Worm (Caenorhabditis elegans) whole organism, early embryonic: Measurements from ENCODE around the gene Y66D12A.13.

ENCODE experiments used
- B0310.2 ChIP-seq: sonication (generic microtip); optimal IDR thresholded peaks from 2 replicates; lab custom pipeline; 2016; ENCODE audit warnings: mild to moderate bottlenecking, missing genetic modification characterization, missing compliant biosample characterization
- F13C5.2 ChIP-seq: sonication (generic microtip); optimal IDR thresholded peaks from 2 replicates; lab custom pipeline; 2017; ENCODE audit warnings: mild to moderate bottlenecking, missing genetic modification characterization, inconsistent platforms, missing compliant biosample characterization
- aly-1 ChIP-seq: sonication (generic microtip); optimal IDR thresholded peaks from 2 replicates; lab custom pipeline; 2016; ENCODE audit warnings: missing genetic modification characterization, missing compliant biosample characterization
- ama-1 ChIP-seq: fragments of 150-350 bp; optimal IDR thresholded peaks from 2 replicates; lab custom pipeline; 2014
- ceh-13 ChIP-seq: fragments of 200-800 bp; sonication (Bioruptor generic); optimal IDR thresholded peaks from 2 replicates; lab custom pipeline; 2018; ENCODE audit warnings: mild to moderate bottlenecking, missing genetic modification characterization, missing compliant biosample characterization
- ceh-36 ChIP-seq: sonication (generic microtip); optimal IDR thresholded peaks from 2 replicates; lab custom pipeline; 2016; ENCODE audit warnings: missing genetic modification characterization, inconsistent platforms, missing compliant biosample characterization
- ets-7 ChIP-seq: sonication (generic microtip); optimal IDR thresholded peaks from 2 replicates; lab custom pipeline; 2016; ENCODE audit warnings: missing genotype, missing genetic modification characterization, missing compliant biosample characterization
- flt-1 ChIP-seq: fragments of 200-800 bp; sonication (Bioruptor generic); IDR thresholded peaks from 2 replicates; pipeline ENCODE4 v1.3.6; 2022; ENCODE audit warnings: missing genetic modification characterization, missing compliant biosample characterization
- hmbx-1 ChIP-seq: sonication (generic microtip); optimal IDR thresholded peaks from 2 replicates; lab custom pipeline; 2016; ENCODE audit warnings: mild to moderate bottlenecking, missing genetic modification characterization, missing compliant biosample characterization
- hmg-4 ChIP-seq: fragments of 200-800 bp; sonication (Bioruptor generic); optimal IDR thresholded peaks from 2 replicates; lab custom pipeline; 2018; ENCODE audit warnings: mild to moderate bottlenecking, missing genetic modification characterization, missing compliant biosample characterization
- hnd-1 ChIP-seq: sonication (generic microtip); optimal IDR thresholded peaks from 2 replicates; lab custom pipeline; 2016; ENCODE audit warnings: missing genetic modification characterization, missing compliant biosample characterization
- pes-1 ChIP-seq: fragments of 200-800 bp; sonication (Bioruptor generic); IDR thresholded peaks from 2 replicates; pipeline ENCODE4 v1.3.6; 2022; ENCODE audit warnings: missing genetic modification reagents, missing genetic modification characterization, missing compliant biosample characterization
- scrt-1 ChIP-seq: fragments of 200-800 bp; sonication (Bioruptor generic); IDR thresholded peaks from 2 replicates; pipeline ENCODE4 v1.3.6; 2022; ENCODE audit warnings: missing genetic modification characterization, missing compliant biosample characterization
- sea-1 ChIP-seq: fragments of 200-800 bp; sonication (Bioruptor generic); conservative IDR thresholded peaks from 2 replicates; pipeline ENCODE4 v1.3.6; 2022; ENCODE audit warnings: missing genetic modification characterization, missing compliant biosample characterization
- tbx-11 ChIP-seq: fragments of 200-800 bp; sonication (Bioruptor generic); IDR thresholded peaks from 2 replicates; pipeline ENCODE4 v1.3.6; 2022; ENCODE audit warnings: missing genetic modification characterization, missing compliant biosample characterization
- tbx-37 ChIP-seq: fragments of 200-800 bp; sonication (Bioruptor generic); conservative IDR thresholded peaks from 2 replicates; pipeline ENCODE4 v1.3.6; 2022; ENCODE audit warnings: missing genetic modification reagents, missing genetic modification characterization, missing compliant biosample characterization
- tra-4 ChIP-seq: sonication (generic microtip); optimal IDR thresholded peaks from 2 replicates; lab custom pipeline; 2017; ENCODE audit warnings: missing genetic modification characterization, missing compliant biosample characterization

The Y66D12A.13 gene

ce11 chrIII:11567837-11568236, 19.7 kb downstream of the Y66D12A.13 start, which contains the start of gene psme-3:
psme-3 (plus strand) TSS chrIII:11568137.
- TF ChIP-seq pes-1 (GFP tag; lab: Robert Waterston, UW): no peak
- no peak for TF ChIP-seq B0310.2
- no peak for TF ChIP-seq ceh-36 (tag; lab: Kevin White, UChicago)
- TF ChIP-seq tbx-11 (GFP tag; lab: Robert Waterston, UW): no peak
- TF ChIP-seq tbx-37 (GFP tag; lab: Robert Waterston, UW): no peak
- TF ChIP-seq sea-1 (GFP tag; lab: Robert Waterston, UW): no peak
- no peak for TF ChIP-seq ama-1 (lab: Kevin White, UChicago)
- TF ChIP-seq ceh-13 (GFP tag; lab: Kevin White, UChicago): no peak
- TF ChIP-seq aly-1 (tag; lab: Kevin White, UChicago): no peak
- no peak for TF ChIP-seq tra-4
- TF ChIP-seq hmbx-1 (tag; lab: Kevin White, UChicago): no peak
- no peak for TF ChIP-seq F13C5.2
- no peak for TF ChIP-seq hmg-4
- no peak for TF ChIP-seq flt-1 (GFP tag; lab: Robert Waterston, UW)
- TF ChIP-seq hnd-1 (tag; lab: Kevin White, UChicago): no peak
- TF ChIP-seq ets-7 (tag; lab: Kevin White, UChicago): no peak
- no peak for TF ChIP-seq scrt-1 (GFP tag; lab: Robert Waterston, UW)

ce11 chrIII:11573921-11574320, 25.8 kb downstream of the Y66D12A.13 start, which contains the start of gene Y66D12A.8:
Y66D12A.8 (plus strand) TSS chrIII:11574221.
- no peak for TF ChIP-seq pes-1 (GFP tag; lab: Robert Waterston, UW)
- TF ChIP-seq ama-1 (lab: Kevin White, UChicago): peak; percentile 36

- no peak for TF ChIP-seq scrt-1 (GFP tag; lab: Robert Waterston, UW)
- TF ChIP-seq tbx-11 (GFP tag; lab: Robert Waterston, UW): no peak
- no peak for TF ChIP-seq tbx-37 (GFP tag; lab: Robert Waterston, UW)
- TF ChIP-seq pes-1 (GFP tag; lab: Robert Waterston, UW): no peak
- no peak for TF ChIP-seq ceh-13 (GFP tag; lab: Kevin White, UChicago)
- no peak for TF ChIP-seq ama-1 (lab: Kevin White, UChicago)
- no peak for TF ChIP-seq B0310.2
- TF ChIP-seq ets-7 (tag; lab: Kevin White, UChicago): no peak
- no peak for TF ChIP-seq aly-1 (tag; lab: Kevin White, UChicago)
- no peak for TF ChIP-seq hnd-1 (tag; lab: Kevin White, UChicago)
- no peak for TF ChIP-seq ceh-36 (tag; lab: Kevin White, UChicago)
- TF ChIP-seq hmg-4: no peak
- TF ChIP-seq tra-4: no peak
- TF ChIP-seq hmbx-1 (tag; lab: Kevin White, UChicago): no peak
These were observed 31.2 kb downstream of the Y66D12A.13 start for ce11 chrIII:11579380-11579779.

DNA sequence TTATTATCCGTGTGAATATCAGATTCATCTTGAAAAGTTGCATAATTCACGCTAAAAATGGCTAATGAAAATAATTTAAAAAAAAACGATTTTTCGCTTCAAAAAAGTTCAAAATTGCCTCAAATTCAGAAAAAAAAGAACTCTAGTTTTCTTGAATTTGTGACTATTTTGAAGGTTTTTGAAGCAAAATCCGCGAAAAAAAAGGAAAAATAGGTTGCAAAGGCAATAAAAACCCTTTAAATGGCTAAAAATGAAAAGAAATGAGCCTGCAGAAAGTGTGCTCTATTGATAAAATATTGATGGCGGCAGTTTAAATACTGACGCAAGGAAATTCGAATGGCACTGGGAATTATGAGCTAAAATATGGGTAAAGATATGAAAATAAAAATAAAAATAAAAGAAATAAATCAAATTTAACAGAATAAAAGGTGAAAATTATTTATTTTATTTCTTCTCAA, 32.3 kb downstream of the Y66D12A.13 start, which contains the start of gene Y66D12A.7:
Y66D12A.7 (minus strand) TSS at position 51 of the 458 bp plus-strand sequence.
- TF ChIP-seq tbx-37 (GFP tag; lab: Robert Waterston, UW) (no peak), pes-1 (GFP tag; lab: Robert Waterston, UW) (no peak), B0310.2 (no peak), sea-1 (GFP tag; lab: Robert Waterston, UW) (no peak), ama-1 (lab: Kevin White, UChicago) (no peak), F13C5.2 (no peak), scrt-1 (GFP tag; lab: Robert Waterston, UW) (no peak), aly-1 (tag; lab: Kevin White, UChicago) (no peak), tra-4 (no peak), tbx-11 (GFP tag; lab: Robert Waterston, UW) (no peak), ceh-36 (tag; lab: Kevin White, UChicago) (no peak)

DNA sequence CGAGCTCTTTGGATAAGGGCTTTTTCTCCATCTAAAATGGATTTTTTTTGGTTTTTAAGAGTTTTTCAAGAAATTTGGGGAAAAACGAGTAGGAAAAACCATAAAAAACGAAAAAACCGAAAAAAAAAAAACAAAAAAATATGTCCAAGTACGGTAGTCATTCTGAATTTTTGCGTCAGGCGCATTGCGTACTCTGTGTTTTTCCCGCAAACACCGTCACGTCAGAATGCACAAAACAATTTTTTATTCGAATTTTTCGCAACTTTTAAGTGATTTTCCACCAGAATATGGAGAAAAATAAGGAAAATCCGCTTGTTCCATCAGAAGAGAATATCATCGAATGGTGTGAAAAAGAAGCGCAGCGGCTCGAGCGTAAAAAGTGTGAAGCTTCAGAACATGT, 33.2 kb downstream of the Y66D12A.13 start, which contains the start of the genes Y66D12A.6 and ceh-92:
Y66D12A.6 (minus strand) TSS at position 31 of the 400 bp plus-strand sequence.
ceh-92 (plus strand) TSS at position 229 of the 400 bp plus-strand sequence.
- no peak for TF ChIP-seq pes-1 (GFP tag; lab: Robert Waterston, UW)
- no peak for TF ChIP-seq B0310.2

DNA sequence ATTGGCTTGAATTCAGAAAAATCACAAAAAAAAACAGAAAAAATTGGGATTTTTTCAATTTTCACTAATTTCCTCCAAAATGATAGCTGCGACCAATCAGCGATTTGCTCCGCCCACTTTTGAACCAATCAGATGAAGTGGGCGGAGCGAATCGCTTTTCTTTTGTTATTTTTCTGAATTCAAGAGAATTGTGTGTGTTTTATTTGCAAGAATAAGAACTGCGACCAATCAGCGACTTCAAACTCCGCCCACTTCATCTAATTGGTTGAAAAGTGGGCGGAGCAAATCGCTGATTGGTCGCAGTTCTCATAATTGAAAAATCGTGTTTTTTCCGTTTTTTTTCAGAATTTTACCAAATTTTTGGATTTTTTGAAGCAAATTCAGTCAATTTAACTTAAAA, 34.4 kb downstream of the Y66D12A.13 start:
- TF ChIP-seq hmg-4 (no peak), sea-1 (GFP tag; lab: Robert Waterston, UW) (no peak), flt-1 (GFP tag; lab: Robert Waterston, UW) (no peak), pes-1 (GFP tag; lab: Robert Waterston, UW) (no peak), F13C5.2 (no peak)

- no peak for TF ChIP-seq scrt-1 (GFP tag; lab: Robert Waterston, UW)
- no peak for TF ChIP-seq F13C5.2
- no peak for TF ChIP-seq ama-1 (lab: Kevin White, UChicago)
- TF ChIP-seq B0310.2: no peak
- no peak for TF ChIP-seq aly-1 (tag; lab: Kevin White, UChicago)
- TF ChIP-seq hnd-1 (tag; lab: Kevin White, UChicago): no peak
- TF ChIP-seq tbx-11 (GFP tag; lab: Robert Waterston, UW): no peak
- TF ChIP-seq ets-7 (tag; lab: Kevin White, UChicago): no peak
- TF ChIP-seq tbx-37 (GFP tag; lab: Robert Waterston, UW): no peak
- no peak for TF ChIP-seq hmbx-1 (tag; lab: Kevin White, UChicago)
- no peak for TF ChIP-seq flt-1 (GFP tag; lab: Robert Waterston, UW)
- no peak for TF ChIP-seq ceh-36 (tag; lab: Kevin White, UChicago)
- no peak for TF ChIP-seq tra-4
- no peak for TF ChIP-seq hmg-4
These were observed 40.7 kb downstream of the Y66D12A.13 start, which contains the start of gene Y66D12A.3 for ce11 chrIII:11588911-11589310. Y66D12A.3 (plus strand) TSS chrIII:11589211.

- no peak for TF ChIP-seq tbx-11 (GFP tag; lab: Robert Waterston, UW)
- TF ChIP-seq hnd-1 (tag; lab: Kevin White, UChicago): no peak
- TF ChIP-seq scrt-1 (GFP tag; lab: Robert Waterston, UW): no peak
- no peak for TF ChIP-seq ceh-36 (tag; lab: Kevin White, UChicago)
These were observed 41.1 kb downstream of the Y66D12A.13 start for ce11 chrIII:11589311-11589710.
